Fruit fly (Drosophila melanogaster) whole organism, prepupa: ENCODE data around the gene P5CDh1.

Experiments
- Blimp-1 ChIP-seq: fragments of 200-800 bp; sonication (Bioruptor generic); optimal IDR thresholded peaks from 3 replicates; lab custom pipeline; 2017; ENCODE audit warnings: missing biosample characterization, missing genetic modification characterization, mild to moderate bottlenecking, moderate library complexity, missing genetic modification reagents
- CG10631 ChIP-seq: fragments of 200-800 bp; sonication (Bioruptor generic); optimal IDR thresholded peaks from 2 replicates; lab custom pipeline; 2016; ENCODE audit warnings: missing biosample characterization, missing genetic modification characterization
- CG10669 ChIP-seq: fragments of 200-800 bp; sonication (Bioruptor generic); optimal IDR thresholded peaks from 3 replicates; lab custom pipeline; 2018; ENCODE audit warnings: missing biosample characterization, mild to moderate bottlenecking, missing genetic modification characterization, moderate library complexity
- CG11294 ChIP-seq: fragments of 200-800 bp; sonication (Bioruptor generic); IDR thresholded peaks from 2 replicates; pipeline ENCODE4 v1.3.6; 2022; ENCODE audit warnings: missing biosample characterization, missing genetic modification characterization
- CG11762 ChIP-seq: fragments of 200-800 bp; sonication (Bioruptor generic); optimal IDR thresholded peaks from 3 replicates; lab custom pipeline; 2016; ENCODE audit warnings: missing biosample characterization, missing genetic modification characterization; ENCODE audit not compliant: insufficient read depth
- CG11902 ChIP-seq: fragments of 200-800 bp; sonication (Bioruptor generic); optimal IDR thresholded peaks from 3 replicates; lab custom pipeline; 2016; ENCODE audit warnings: missing biosample characterization, missing genetic modification characterization
- CG15336 ChIP-seq: fragments of 200-800 bp; sonication (Bioruptor generic); IDR thresholded peaks from 2 replicates; pipeline ENCODE4 v1.3.6; 2022; ENCODE audit warnings: missing biosample characterization, missing genetic modification characterization
- CG1621 ChIP-seq: fragments of 200-800 bp; sonication (Bioruptor generic); optimal IDR thresholded peaks from 3 replicates; lab custom pipeline; 2018; ENCODE audit warnings: missing biosample characterization, mild to moderate bottlenecking, missing genetic modification characterization
- CG3032 ChIP-seq: fragments of 200-800 bp; optimal IDR thresholded peaks from 2 replicates; lab custom pipeline; 2019; ENCODE audit warnings: missing biosample characterization, mild to moderate bottlenecking, missing genetic modification characterization, moderate library complexity
- CG31627 ChIP-seq: fragments of 200-800 bp; sonication (Bioruptor generic); optimal IDR thresholded peaks from 3 replicates; lab custom pipeline; 2016; ENCODE audit warnings: missing biosample characterization, missing genetic modification characterization
- CG32006 ChIP-seq: fragments of 200-800 bp; sonication (Bioruptor generic); optimal IDR thresholded peaks from 3 replicates; lab custom pipeline; 2017; ENCODE audit warnings: missing biosample characterization, mild to moderate bottlenecking, missing genetic modification characterization
- CG34406 ChIP-seq: fragments of 200-800 bp; sonication (Bioruptor generic); optimal IDR thresholded peaks from 3 replicates; lab custom pipeline; 2016; ENCODE audit warnings: missing biosample characterization, missing genetic modification characterization
- CG3919 ChIP-seq: fragments of 200-800 bp; sonication (Bioruptor generic); optimal IDR thresholded peaks from 3 replicates; lab custom pipeline; 2016; ENCODE audit warnings: missing biosample characterization, missing genetic modification characterization
- CG4318 ChIP-seq: fragments of 200-800 bp; sonication (Bioruptor generic); optimal IDR thresholded peaks from 3 replicates; lab custom pipeline; 2017; ENCODE audit warnings: missing biosample characterization, mild to moderate bottlenecking, missing genetic modification characterization
- CG6163 ChIP-seq: fragments of 200-800 bp; sonication (Bioruptor generic); IDR thresholded peaks from 3 replicates; pipeline ENCODE4 v1.3.6; 2022; ENCODE audit warnings: missing biosample characterization, missing genetic modification characterization
- CG6792 ChIP-seq: fragments of 200-800 bp; sonication (Bioruptor generic); optimal IDR thresholded peaks from 3 replicates; lab custom pipeline; 2016; ENCODE audit warnings: missing biosample characterization, missing genetic modification characterization
- CG6808 ChIP-seq: fragments of 200-800 bp; sonication (Bioruptor generic); optimal IDR thresholded peaks from 3 replicates; lab custom pipeline; 2017; ENCODE audit warnings: missing biosample characterization, missing genetic modification characterization, mild to moderate bottlenecking, moderate library complexity, missing genetic modification reagents
- CG6854 ChIP-seq: fragments of 200-800 bp; sonication (Bioruptor generic); optimal IDR thresholded peaks from 2 replicates; lab custom pipeline; 2017; ENCODE audit warnings: missing biosample characterization, mild to moderate bottlenecking, missing genetic modification characterization
- CG8119 ChIP-seq: fragments of 200-800 bp; sonication (Bioruptor generic); IDR thresholded peaks from 3 replicates; pipeline ENCODE4 v1.3.6; 2022; ENCODE audit warnings: missing biosample characterization, missing genetic modification characterization
- CG8632 ChIP-seq: fragments of 200-800 bp; sonication (Bioruptor generic); optimal IDR thresholded peaks from 3 replicates; lab custom pipeline; 2016; ENCODE audit warnings: missing biosample characterization, missing genetic modification characterization
- CG9139 ChIP-seq: fragments of 200-800 bp; sonication (Bioruptor generic); optimal IDR thresholded peaks from 3 replicates; lab custom pipeline; 2017; ENCODE audit warnings: missing biosample characterization, mild to moderate bottlenecking, missing genetic modification characterization
- Eip75B ChIP-seq: fragments of 200-800 bp; sonication (Bioruptor generic); optimal IDR thresholded peaks from 3 replicates; lab custom pipeline; 2016; ENCODE audit warnings: missing biosample characterization, missing genetic modification characterization
- Eip78C ChIP-seq: fragments of 200-800 bp; sonication (Bioruptor generic); peaks from one replicate; lab custom pipeline; 2016; ENCODE audit warnings: missing biosample characterization, missing genetic modification characterization
- Eip93F ChIP-seq: fragments of 200-800 bp; sonication (Bioruptor generic); optimal IDR thresholded peaks from 2 replicates; lab custom pipeline; 2016; ENCODE audit warnings: missing biosample characterization, mild to moderate bottlenecking, missing genetic modification characterization
- Ets96B ChIP-seq: fragments of 200-800 bp; optimal IDR thresholded peaks from 2 replicates; lab custom pipeline; 2019; ENCODE audit warnings: missing biosample characterization, mild to moderate bottlenecking, missing genetic modification characterization, moderate library complexity
- Hr39 ChIP-seq: fragments of 200-800 bp; sonication (Bioruptor generic); optimal IDR thresholded peaks from 2 replicates; lab custom pipeline; 2016; ENCODE audit warnings: missing biosample characterization, missing genetic modification characterization
- Hr4 ChIP-seq: fragments of 200-800 bp; sonication (Bioruptor generic); optimal IDR thresholded peaks from 3 replicates; lab custom pipeline; 2016; ENCODE audit warnings: missing biosample characterization, missing genetic modification characterization
- Lpt ChIP-seq: fragments of 200-800 bp; sonication (Bioruptor generic); optimal IDR thresholded peaks from 3 replicates; lab custom pipeline; 2016; ENCODE audit warnings: missing biosample characterization, missing genetic modification characterization
- Met ChIP-seq: fragments of 200-800 bp; sonication (Bioruptor generic); optimal IDR thresholded peaks from 3 replicates; lab custom pipeline; 2016; ENCODE audit warnings: missing biosample characterization, missing genetic modification characterization
- OdsH ChIP-seq: fragments of 200-800 bp; sonication (Bioruptor generic); optimal IDR thresholded peaks from 3 replicates; lab custom pipeline; 2016; ENCODE audit warnings: missing biosample characterization, missing genetic modification characterization
- Smox ChIP-seq: fragments of 200-800 bp; sonication (Bioruptor generic); optimal IDR thresholded peaks from 3 replicates; lab custom pipeline; 2016; ENCODE audit warnings: missing biosample characterization, missing genetic modification characterization
- Sox102F ChIP-seq: fragments of 200-800 bp; sonication (Bioruptor generic); optimal IDR thresholded peaks from 2 replicates; lab custom pipeline; 2016; ENCODE audit warnings: missing biosample characterization, mild to moderate bottlenecking, missing genetic modification characterization
- Sox14 ChIP-seq: fragments of 200-800 bp; sonication (Bioruptor generic); optimal IDR thresholded peaks from 3 replicates; lab custom pipeline; 2016; ENCODE audit warnings: missing biosample characterization, missing genetic modification characterization
- achi ChIP-seq: fragments of 200-800 bp; sonication (Bioruptor generic); optimal IDR thresholded peaks from 3 replicates; lab custom pipeline; 2016; ENCODE audit warnings: missing biosample characterization, missing genetic modification characterization
- acj6 ChIP-seq: fragments of 200-800 bp; sonication (Bioruptor generic); optimal IDR thresholded peaks from 3 replicates; lab custom pipeline; 2016; ENCODE audit warnings: missing biosample characterization, missing genetic modification characterization
- cyc ChIP-seq: fragments of 200-800 bp; sonication (Bioruptor generic); optimal IDR thresholded peaks from 3 replicates; lab custom pipeline; 2016; ENCODE audit warnings: missing biosample characterization, missing genetic modification characterization
- dsx ChIP-seq: fragments of 200-800 bp; optimal IDR thresholded peaks from 3 replicates; lab custom pipeline; 2019; ENCODE audit warnings: missing biosample characterization, mild to moderate bottlenecking, missing genetic modification characterization, moderate library complexity; ENCODE audit not compliant: poor library complexity, severe bottlenecking
- eg ChIP-seq: fragments of 200-800 bp; sonication (Bioruptor generic); IDR thresholded peaks from 3 replicates; pipeline ENCODE4 v1.3.6; 2022; ENCODE audit warnings: missing biosample characterization, missing genetic modification characterization
- esn ChIP-seq: fragments of 200-800 bp; sonication (Bioruptor generic); optimal IDR thresholded peaks from 2 replicates; lab custom pipeline; 2016; ENCODE audit warnings: missing biosample characterization, mild to moderate bottlenecking, missing genetic modification characterization, moderate library complexity
- fd59A ChIP-seq: fragments of 200-800 bp; sonication (Bioruptor generic); optimal IDR thresholded peaks from 2 replicates; lab custom pipeline; 2017; ENCODE audit warnings: missing biosample characterization, mild to moderate bottlenecking, missing genetic modification characterization, missing genetic modification reagents
- fd85E ChIP-seq: fragments of 200-800 bp; sonication (Bioruptor generic); optimal IDR thresholded peaks from 3 replicates; lab custom pipeline; 2016; ENCODE audit warnings: missing biosample characterization, missing genetic modification characterization
- lz ChIP-seq: fragments of 200-800 bp; sonication (Bioruptor generic); optimal IDR thresholded peaks from 3 replicates; lab custom pipeline; 2016; ENCODE audit warnings: missing biosample characterization, missing genetic modification characterization
- net ChIP-seq: fragments of 200-800 bp; sonication (Bioruptor generic); optimal IDR thresholded peaks from 3 replicates; lab custom pipeline; 2016; ENCODE audit warnings: missing biosample characterization, missing genetic modification characterization
- pdm3 ChIP-seq: fragments of 200-800 bp; sonication (Bioruptor generic); optimal IDR thresholded peaks from 3 replicates; lab custom pipeline; 2016; ENCODE audit warnings: missing biosample characterization, missing genetic modification characterization
- ss ChIP-seq, 2 experiments: fragments of 200-800 bp; sonication (Bioruptor generic); optimal IDR thresholded peaks; 2 replicates in 1 of 2; 3 replicates in 1 of 2; lab custom pipeline; 2017 to 2018; ENCODE audit warnings: mild to moderate bottlenecking in 2 of 2, missing biosample characterization in 2 of 2, missing genetic modification characterization in 2 of 2, moderate library complexity in 1 of 2
- svp ChIP-seq: fragments of 200-800 bp; sonication (Bioruptor generic); peaks from one replicate; lab custom pipeline; 2016; ENCODE audit warnings: missing biosample characterization, missing genetic modification characterization
- topi ChIP-seq: fragments of 200-800 bp; sonication (Bioruptor generic); optimal IDR thresholded peaks from 3 replicates; lab custom pipeline; 2016; ENCODE audit warnings: missing biosample characterization, missing genetic modification characterization
- vri ChIP-seq: fragments of 200-800 bp; sonication (Bioruptor generic); optimal IDR thresholded peaks from 3 replicates; lab custom pipeline; 2016; ENCODE audit warnings: missing biosample characterization, mild to moderate bottlenecking, missing genetic modification characterization

P5CDh1 gene

dm6 chr3L:21821780-21822179 is 19.4 kb downstream of the P5CDh1 start, which contains the start of gene CycH:
Gene CycH (plus strand): TSS chr3L:21821997.
- peak; percentile 12 for TF ChIP-seq CG8632
- TF ChIP-seq CG34406 (GFP tag; lab: Kevin White, UChicago) = no peak
- peak; percentile 28 for TF ChIP-seq Sox102F (GFP tag; lab: Kevin White, UChicago)
- no peak for TF ChIP-seq vri (GFP tag; lab: Kevin White, UChicago)
- peak; percentile 32 for TF ChIP-seq OdsH (GFP tag; lab: Kevin White, UChicago)
- TF ChIP-seq ss (GFP tag; optimal IDR thresholded peaks at IDR 0.05; lab: Kevin White, UChicago) = no peak
- TF ChIP-seq topi = peak; percentile 13
- TF ChIP-seq Eip78C (GFP tag; lab: Kevin White, UChicago) = peak; percentile 82
- peak; percentile 10 for TF ChIP-seq acj6
- TF ChIP-seq lz (GFP tag; lab: Kevin White, UChicago) = peak; percentile 36
- no peak for TF ChIP-seq CG32006 (GFP tag; lab: Kevin White, UChicago)
- TF ChIP-seq cyc = peak; percentile 20
- no peak for TF ChIP-seq CG10669 (GFP tag; lab: Kevin White, UChicago)
- no peak for TF ChIP-seq CG6792
- peak; percentile 26 for TF ChIP-seq Ets96B (tag; lab: Kevin White, UChicago)
- TF ChIP-seq CG15336 (GFP tag; lab: Robert Waterston, UW) = no peak
- TF ChIP-seq Eip93F = no peak
- TF ChIP-seq dsx = no peak
- peak; percentile 14 for TF ChIP-seq achi (GFP tag; lab: Kevin White, UChicago)
- peak; percentile 39 for TF ChIP-seq Hr39 (GFP tag; lab: Kevin White, UChicago)
- TF ChIP-seq Sox14 = peak; percentile 30
- peak; percentile 29 for TF ChIP-seq CG10631 (GFP tag; lab: Kevin White, UChicago)
- no peak for TF ChIP-seq CG11294 (GFP tag; lab: Robert Waterston, UW)
- TF ChIP-seq Eip75B (GFP tag; lab: Kevin White, UChicago) = no peak
- peak; percentile 14 for TF ChIP-seq CG3032
- no peak for TF ChIP-seq CG4318 (GFP tag; lab: Kevin White, UChicago)
- TF ChIP-seq CG11762 (GFP tag; lab: Kevin White, UChicago) = no peak
- peak; percentile 60 for TF ChIP-seq esn (GFP tag; lab: Kevin White, UChicago)
- TF ChIP-seq CG31627 (GFP tag; lab: Kevin White, UChicago) = peak; percentile 39
- TF ChIP-seq CG8119 (GFP tag; lab: Robert Waterston, UW) = peak; percentile 24; the same call in 1 of the 3 replicates
- no peak for TF ChIP-seq CG1621 (tag; lab: Kevin White, UChicago)
- no peak for TF ChIP-seq CG6163 (GFP tag; lab: Robert Waterston, UW)
- TF ChIP-seq Hr4 = peak; percentile 17
- TF ChIP-seq Lpt = no peak
- TF ChIP-seq fd59A (GFP tag; lab: Kevin White, UChicago) = no peak
- no peak for TF ChIP-seq Met (GFP tag; lab: Kevin White, UChicago)
- peak; percentile 63 for TF ChIP-seq CG6854
- TF ChIP-seq CG9139 = no peak
- no peak for TF ChIP-seq net
- peak; percentile 17 for TF ChIP-seq pdm3 (GFP tag; lab: Kevin White, UChicago)
- TF ChIP-seq CG3919 = peak; percentile 56
- TF ChIP-seq eg (GFP tag; lab: Robert Waterston, UW) = no peak
- TF ChIP-seq svp = peak; percentile 41
- TF ChIP-seq CG11902 = no peak
- no peak for TF ChIP-seq Blimp-1 (GFP tag; lab: Kevin White, UChicago)
- peak; percentile 33 for TF ChIP-seq Smox (GFP tag; lab: Kevin White, UChicago)
- TF ChIP-seq CG6808 = no peak
- no peak for TF ChIP-seq fd85E
